Worm (Caenorhabditis elegans) whole organism, L3 larva: ENCODE results near the gene ZK1010.10.

Experiments
- R02D3.7 ChIP-seq: fragments of 150-350 bp; optimal IDR thresholded peaks from 2 replicates; lab custom pipeline; 2014; ENCODE audit warnings: missing biosample characterization, missing genetic modification characterization
- ZK546.5 ChIP-seq: sonication (generic microtip); optimal IDR thresholded peaks from 2 replicates; lab custom pipeline; 2017; ENCODE audit warnings: missing biosample characterization, missing genetic modification characterization
- ceh-82 ChIP-seq: fragments of 150-350 bp; optimal IDR thresholded peaks from 2 replicates; lab custom pipeline; 2014; ENCODE audit warnings: missing biosample characterization, missing genetic modification characterization
- elt-3 ChIP-seq, 3 experiments: fragments of 150-350 bp in 1 of 3; sonication (generic microtip) in 2 of 3; optimal IDR thresholded peaks; 2 replicates in 2 of 3; 4 replicates in 1 of 3; lab custom pipeline; 2014 to 2017; ENCODE audit warnings: missing biosample characterization in 3 of 3, missing genetic modification characterization in 3 of 3
- fos-1 ChIP-seq: fragments of 150-350 bp; optimal IDR thresholded peaks from 2 replicates; lab custom pipeline; 2014; ENCODE audit warnings: missing biosample characterization, missing genetic modification characterization
- jun-1 ChIP-seq: fragments of 150-350 bp; optimal IDR thresholded peaks from 2 replicates; lab custom pipeline; 2014; ENCODE audit warnings: missing biosample characterization, missing genetic modification reagents, missing genetic modification characterization
- lin-39 ChIP-seq: fragments of 150-350 bp; optimal IDR thresholded peaks from 2 replicates; lab custom pipeline; 2018; ENCODE audit warnings: missing biosample characterization, missing genetic modification reagents, missing genetic modification characterization
- nhr-11 ChIP-seq: fragments of 150-350 bp; optimal IDR thresholded peaks from 2 replicates; lab custom pipeline; 2014; ENCODE audit warnings: missing biosample characterization, missing genetic modification characterization
- nhr-76 ChIP-seq: fragments of 150-350 bp; sonication (generic microtip); optimal IDR thresholded peaks from 5 replicates; lab custom pipeline; 2014; ENCODE audit warnings: missing biosample characterization, missing genetic modification characterization
- pqm-1 ChIP-seq: fragments of 150-350 bp; optimal IDR thresholded peaks from 2 replicates; lab custom pipeline; 2017; ENCODE audit warnings: missing biosample characterization, missing genetic modification characterization, inconsistent platforms
- sea-2 ChIP-seq: fragments of 150-350 bp; sonication (generic microtip); optimal IDR thresholded peaks from 4 replicates; lab custom pipeline; 2014; ENCODE audit warnings: missing biosample characterization, missing genetic modification reagents, missing genetic modification characterization
- skn-1 ChIP-seq: fragments of 150-350 bp; optimal IDR thresholded peaks from 2 replicates; lab custom pipeline; 2014; ENCODE audit warnings: missing biosample characterization, missing genetic modification characterization
- unc-62 ChIP-seq: fragments of 150-350 bp; sonication (generic microtip); optimal IDR thresholded peaks from 4 replicates; lab custom pipeline; 2014; ENCODE audit warnings: missing biosample characterization, missing genetic modification reagents, missing genetic modification characterization
- ztf-11 ChIP-seq: fragments of 150-350 bp; optimal IDR thresholded peaks from 2 replicates; lab custom pipeline; 2014; ENCODE audit warnings: missing biosample characterization, missing genetic modification characterization

- TF ChIP-seq R02D3.7 (tag; lab: Kevin White, UChicago) (no peak), jun-1 (no peak), unc-62 (GFP tag; lab: Kevin White, UChicago) (no peak), elt-3 (tag; optimal IDR thresholded peaks at IDR 0.05; lab: Kevin White, UChicago) (no peak), fos-1 (no peak), nhr-11 (tag; lab: Kevin White, UChicago) (no peak), ceh-82 (tag; lab: Kevin White, UChicago) (no peak), ztf-11 (tag; lab: Kevin White, UChicago) (no peak), nhr-76 (tag; lab: Kevin White, UChicago) (no peak), skn-1 (tag; lab: Kevin White, UChicago) (no peak), pqm-1 (tag; lab: Kevin White, UChicago) (no peak), ZK546.5 (no peak), sea-2 (GFP tag; lab: Kevin White, UChicago) (no peak), lin-39 (tag; lab: Kevin White, UChicago) (no peak)
Observed at ce11 chrIII:12952615-12953014, 49.6 kb upstream of the ZK1010.10 start.
